Fruit fly (Drosophila melanogaster): ENCODE measurements around the gene CG43732.

CG43732 gene

dm6 chr3R:18990514-18990913 lies 40.5 kb downstream of the CG43732 start (continued):
- TF ChIP-seq btn (GFP tag; optimal IDR thresholded peaks at IDR 0.05), result no peak
- no peak for TF ChIP-seq chn (GFP tag; optimal IDR thresholded peaks at IDR 0.05)
- no peak for TF ChIP-seq kni (GFP tag; optimal IDR thresholded peaks at IDR 0.05)
- TF ChIP-seq Ravus (GFP tag; IDR thresholded peaks at IDR 0.05), result no peak
- TF ChIP-seq nerfin-1 (tag; optimal IDR thresholded peaks at IDR 0.05), result no peak
- TF ChIP-seq Hsf (GFP tag; optimal IDR thresholded peaks at IDR 0.05), result no peak
- no peak for TF ChIP-seq seq (GFP tag; IDR thresholded peaks at IDR 0.05)
- no peak for TF ChIP-seq Nf-YA (GFP tag; IDR thresholded peaks at IDR 0.05)
- TF ChIP-seq amos (GFP tag; IDR thresholded peaks at IDR 0.05; ENCODE audit: partially characterized antibody), result no peak
- TF ChIP-seq ttk (GFP tag; IDR thresholded peaks at IDR 0.05), result no peak
- TF ChIP-seq vfl (GFP tag; optimal IDR thresholded peaks at IDR 0.05), result no peak
- TF ChIP-seq CG13123 (GFP tag; optimal IDR thresholded peaks at IDR 0.05), result no peak
- no peak for TF ChIP-seq CG8765 (GFP tag; IDR thresholded peaks at IDR 0.05)
- TF ChIP-seq Dref (GFP tag; IDR thresholded peaks at IDR 0.05), result no peak
- no peak for TF ChIP-seq sob (GFP tag; IDR thresholded peaks at IDR 0.05)
- no peak for TF ChIP-seq Hr78 (GFP tag; optimal IDR thresholded peaks at IDR 0.05)
- TF ChIP-seq trh (GFP tag; optimal IDR thresholded peaks at IDR 0.05), result no peak
- no peak for TF ChIP-seq pita (GFP tag; optimal IDR thresholded peaks at IDR 0.05)
- no peak for TF ChIP-seq bab2 (GFP tag; optimal IDR thresholded peaks at IDR 0.05)
- no peak for TF ChIP-seq CG10274 (GFP tag; optimal IDR thresholded peaks at IDR 0.05)
- peak; percentile 20; the same call in 1 of the 2 replicates for TF ChIP-seq stc (GFP tag; IDR thresholded peaks at IDR 0.05)
- no peak for TF ChIP-seq tup (GFP tag; optimal IDR thresholded peaks at IDR 0.05)
- no peak for TF ChIP-seq CG10431 (GFP tag; optimal IDR thresholded peaks at IDR 0.05)
- TF ChIP-seq ase (GFP tag; IDR thresholded peaks at IDR 0.05), result no peak
- no peak for TF ChIP-seq prd (optimal IDR thresholded peaks at IDR 0.05)
- peak; percentile 30; the same call in 1 of the 3 replicates for TF ChIP-seq prd (GFP tag; IDR thresholded peaks at IDR 0.05)
- TF ChIP-seq pnt (GFP tag; optimal IDR thresholded peaks at IDR 0.05), result no peak
- no peak for TF ChIP-seq CG13287 (GFP tag; IDR thresholded peaks at IDR 0.05; ENCODE audit: partially characterized antibody)
- TF ChIP-seq croc (GFP tag; conservative IDR thresholded peaks at IDR 0.05), result no peak
- no peak for TF ChIP-seq wdn (GFP tag; IDR thresholded peaks at IDR 0.05)
- no peak for TF ChIP-seq CHES-1-like (GFP tag; optimal IDR thresholded peaks at IDR 0.05)
- no peak for TF ChIP-seq Scr (GFP tag; IDR thresholded peaks at IDR 0.05; ENCODE audit: partially characterized antibody)
- no peak for TF ChIP-seq zfh2 (GFP tag; optimal IDR thresholded peaks at IDR 0.05)
- TF ChIP-seq CG2202 (tag; optimal IDR thresholded peaks at IDR 0.05), result no peak
- TF ChIP-seq Dad (GFP tag; optimal IDR thresholded peaks at IDR 0.05), result no peak
- no peak for TF ChIP-seq HLH54F (GFP tag; optimal IDR thresholded peaks at IDR 0.05)
- TF ChIP-seq ranshi (GFP tag; IDR thresholded peaks at IDR 0.05), result no peak
- no peak for TF ChIP-seq Hmx (GFP tag; optimal IDR thresholded peaks at IDR 0.05)
- TF ChIP-seq Tbp (GFP tag; optimal IDR thresholded peaks at IDR 0.05), result no peak
- no peak for TF ChIP-seq Bdp1 (GFP tag; optimal IDR thresholded peaks at IDR 0.05)
- TF ChIP-seq ash1 (GFP tag; optimal IDR thresholded peaks at IDR 0.05), result no peak
- no peak for TF ChIP-seq CG8281 (tag; optimal IDR thresholded peaks at IDR 0.05)
- peak; percentile 2 for TF ChIP-seq CG17385 (GFP tag; optimal IDR thresholded peaks at IDR 0.05)
- TF ChIP-seq ken (GFP tag; IDR thresholded peaks at IDR 0.05), result no peak
- peak; percentile 4 for TF ChIP-seq az2 (GFP tag; optimal IDR thresholded peaks at IDR 0.05)
- TF ChIP-seq Chrac-16 (GFP tag; optimal IDR thresholded peaks at IDR 0.05), result no peak
- TF ChIP-seq CG18476 (GFP tag; optimal IDR thresholded peaks at IDR 0.05), result no peak
- no peak for TF ChIP-seq CG10366 (GFP tag; IDR thresholded peaks at IDR 0.05)
- TF ChIP-seq eyg (GFP tag; optimal IDR thresholded peaks at IDR 0.05), result no peak
- TF ChIP-seq Adf1 (GFP tag; IDR thresholded peaks at IDR 0.05), result no peak
- TF ChIP-seq z (GFP tag; IDR thresholded peaks at IDR 0.05), result no peak
- TF ChIP-seq pum (GFP tag; optimal IDR thresholded peaks at IDR 0.05), result no peak
- TF ChIP-seq CG1792 (GFP tag; optimal IDR thresholded peaks at IDR 0.05), result no peak
- TF ChIP-seq kah (GFP tag; optimal IDR thresholded peaks at IDR 0.05), result no peak
